Worm (Caenorhabditis elegans) whole organism, L3 larva: ENCODE results near the gene nkcc-1.

Experiments used
- ama-1 ChIP-seq: fragments of 150-350 bp; optimal IDR thresholded peaks from 2 replicates; lab custom pipeline; 2018
- elt-1 ChIP-seq: fragments of 150-350 bp; optimal IDR thresholded peaks from 2 replicates; lab custom pipeline; 2014; ENCODE audit warnings: missing biosample characterization, missing genetic modification characterization
- elt-2 ChIP-seq: sonication (generic microtip); optimal IDR thresholded peaks from 2 replicates; lab custom pipeline; 2016; ENCODE audit warnings: missing genetic modification reagents, mild to moderate bottlenecking, missing genetic modification characterization, missing compliant biosample characterization
- fkh-10 ChIP-seq: sonication (generic microtip); optimal IDR thresholded peaks from 2 replicates; lab custom pipeline; 2017; ENCODE audit warnings: missing biosample characterization, missing genetic modification reagents, missing genetic modification characterization
- nfya-1 ChIP-seq: sonication (generic microtip); optimal IDR thresholded peaks from 2 replicates; lab custom pipeline; 2017; ENCODE audit warnings: missing genetic modification characterization, mild to moderate bottlenecking, missing compliant biosample characterization, antibody characterized with exemption, moderate library complexity; ENCODE audit not compliant: insufficient read depth
- nhr-23 ChIP-seq: fragments of 150-350 bp; optimal IDR thresholded peaks from 2 replicates; lab custom pipeline; 2014; ENCODE audit warnings: missing biosample characterization, missing genetic modification reagents, missing genetic modification characterization
- nhr-237 ChIP-seq: fragments of 150-350 bp; optimal IDR thresholded peaks from 2 replicates; lab custom pipeline; 2014; ENCODE audit warnings: missing biosample characterization, missing genetic modification characterization
- tbx-2 ChIP-seq: sonication (generic microtip); optimal IDR thresholded peaks from 2 replicates; lab custom pipeline; 2016; ENCODE audit warnings: mild to moderate bottlenecking, missing genetic modification characterization, missing compliant biosample characterization
- unc-39 ChIP-seq: sonication (generic microtip); optimal IDR thresholded peaks from 4 replicates; lab custom pipeline; 2017; ENCODE audit warnings: missing biosample characterization, missing genetic modification characterization
- zag-1 ChIP-seq: fragments of 150-350 bp; optimal IDR thresholded peaks from 2 replicates; lab custom pipeline; 2014; ENCODE audit warnings: missing biosample characterization, missing genetic modification characterization

DNA sequence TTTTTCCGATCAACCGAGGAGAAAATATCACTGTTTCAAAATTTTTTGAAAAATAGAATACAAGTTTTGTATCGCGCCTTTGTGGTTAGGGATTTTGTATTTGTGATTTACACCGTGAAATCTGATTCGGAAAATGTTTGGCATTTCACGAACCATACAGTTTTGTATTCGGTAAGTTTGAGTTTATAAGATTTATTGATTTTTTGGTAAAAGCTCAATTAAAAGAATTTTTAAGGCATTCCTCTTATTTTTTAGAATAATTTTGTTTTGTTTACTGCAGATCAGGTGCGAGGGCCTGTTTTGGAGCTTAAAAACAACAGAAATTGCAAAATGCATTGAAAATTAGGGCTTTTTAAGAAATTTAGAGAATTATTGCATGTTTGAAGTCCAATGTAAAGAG is 9.5 kb upstream of the nkcc-1 start:
- TF ChIP-seq nhr-23 (tag; lab: Kevin White, UChicago) (no peak), elt-2 (tag; lab: Kevin White, UChicago) (no peak), elt-1 (tag; lab: Kevin White, UChicago) (no peak), zag-1 (tag; lab: Kevin White, UChicago) (no peak), fkh-10 (GFP tag; lab: Kevin White, UChicago) (no peak), ama-1 (lab: Kevin White, UChicago) (no peak), nhr-237 (tag; lab: Kevin White, UChicago) (no peak), unc-39 (tag; lab: Kevin White, UChicago) (no peak), tbx-2 (tag; lab: Kevin White, UChicago) (no peak), nfya-1 (tag; lab: Kevin White, UChicago) (no peak)
